Fruit fly (Drosophila melanogaster) whole organism, embryonic: ENCODE data around the gene Ostgamma.

Experiments used
- Blimp-1 ChIP-seq: fragments of 200-800 bp; sonication (Bioruptor generic); optimal IDR thresholded peaks from 3 replicates; lab custom pipeline; 2018; ENCODE audit warnings: missing biosample characterization, missing genetic modification characterization, mild to moderate bottlenecking, moderate library complexity, missing genetic modification reagents
- CG11085 ChIP-seq: fragments of 200-800 bp; sonication (Bioruptor generic); IDR thresholded peaks from 2 replicates; pipeline ENCODE4 v1.3.6; 2022; ENCODE audit warnings: missing biosample characterization, missing genetic modification characterization
- CG12219 ChIP-seq: fragments of 200-800 bp; sonication (Bioruptor generic); optimal IDR thresholded peaks from 3 replicates; lab custom pipeline; 2018; ENCODE audit warnings: missing biosample characterization, mild to moderate bottlenecking, missing genetic modification characterization
- CG15514 ChIP-seq: fragments of 200-800 bp; sonication (Bioruptor generic); optimal IDR thresholded peaks from 3 replicates; lab custom pipeline; 2017; ENCODE audit warnings: missing biosample characterization, missing genetic modification characterization, mild to moderate bottlenecking, moderate library complexity, missing genetic modification reagents
- CG17186 ChIP-seq: fragments of 200-800 bp; sonication (Bioruptor generic); optimal IDR thresholded peaks from 3 replicates; lab custom pipeline; 2017; ENCODE audit warnings: missing biosample characterization, missing genetic modification reagents, missing genetic modification characterization
- CG17328 ChIP-seq: fragments of 200-800 bp; sonication (Bioruptor generic); IDR thresholded peaks from 2 replicates; pipeline ENCODE4 v1.3.6; 2022; ENCODE audit warnings: missing biosample characterization, missing genetic modification characterization
- CG17361 ChIP-seq: fragments of 200-800 bp; sonication (Bioruptor generic); IDR thresholded peaks from 3 replicates; pipeline ENCODE4 v1.3.6; 2022; ENCODE audit warnings: missing biosample characterization, missing genetic modification characterization
- CG2120 ChIP-seq: fragments of 200-800 bp; sonication (Bioruptor generic); optimal IDR thresholded peaks from 3 replicates; lab custom pipeline; 2016; ENCODE audit warnings: missing biosample characterization, missing genetic modification characterization
- CG3281 ChIP-seq: fragments of 200-800 bp; sonication (Bioruptor generic); optimal IDR thresholded peaks from 3 replicates; lab custom pipeline; 2017; ENCODE audit warnings: missing biosample characterization, mild to moderate bottlenecking, missing genetic modification characterization
- CG3407 ChIP-seq: fragments of 200-800 bp; sonication (Bioruptor generic); optimal IDR thresholded peaks from 2 replicates; lab custom pipeline; 2018; ENCODE audit warnings: missing biosample characterization, mild to moderate bottlenecking, missing genetic modification characterization
- CG34376 ChIP-seq: fragments of 200-800 bp; sonication (Bioruptor generic); optimal IDR thresholded peaks from 2 replicates; lab custom pipeline; 2018; ENCODE audit warnings: missing biosample characterization, mild to moderate bottlenecking, missing genetic modification characterization
- CG4404 ChIP-seq: fragments of 200-800 bp; sonication (Bioruptor generic); IDR thresholded peaks from 2 replicates; pipeline ENCODE4 v1.3.6; 2022; ENCODE audit warnings: missing biosample characterization, missing genetic modification characterization
- CG6654 ChIP-seq: fragments of 200-800 bp; sonication (Bioruptor generic); optimal IDR thresholded peaks from 2 replicates; lab custom pipeline; 2017; ENCODE audit warnings: missing biosample characterization, mild to moderate bottlenecking, missing genetic modification characterization
- CG7372 ChIP-seq: fragments of 200-800 bp; sonication (Bioruptor generic); IDR thresholded peaks from 2 replicates; pipeline ENCODE4 v1.3.6; 2022; ENCODE audit warnings: missing biosample characterization, missing genetic modification characterization
- CG7786 ChIP-seq: fragments of 200-800 bp; sonication (Bioruptor generic); optimal IDR thresholded peaks from 2 replicates; lab custom pipeline; 2016; ENCODE audit warnings: missing biosample characterization, missing genetic modification characterization
- Med ChIP-seq: fragments of 200-800 bp; sonication (Bioruptor generic); peaks from one replicate; lab custom pipeline; 2016; ENCODE audit warnings: missing biosample characterization, missing genetic modification characterization, mild to moderate bottlenecking, inconsistent platforms, moderate library complexity
- NK7.1 ChIP-seq: fragments of 200-800 bp; sonication (Bioruptor generic); optimal IDR thresholded peaks from 3 replicates; lab custom pipeline; 2016; ENCODE audit warnings: missing biosample characterization, missing genetic modification characterization
- Nf-YC ChIP-seq: fragments of 200-800 bp; optimal IDR thresholded peaks from 3 replicates; lab custom pipeline; 2019; ENCODE audit warnings: missing biosample characterization, mild to moderate bottlenecking, missing genetic modification characterization, moderate library complexity
- NfI ChIP-seq: fragments of 200-800 bp; sonication (Bioruptor generic); optimal IDR thresholded peaks from 3 replicates; lab custom pipeline; 2018; ENCODE audit warnings: missing biosample characterization, mild to moderate bottlenecking, missing genetic modification characterization, moderate library complexity
- PHDP ChIP-seq: fragments of 200-800 bp; sonication (Bioruptor generic); optimal IDR thresholded peaks from 3 replicates; lab custom pipeline; 2018; ENCODE audit warnings: missing biosample characterization, mild to moderate bottlenecking, missing genetic modification characterization, moderate library complexity
- Sox100B ChIP-seq: fragments of 200-800 bp; sonication (Bioruptor generic); optimal IDR thresholded peaks from 3 replicates; lab custom pipeline; 2018; ENCODE audit warnings: missing biosample characterization, mild to moderate bottlenecking, missing genetic modification characterization
- Vsx1 ChIP-seq: fragments of 200-800 bp; sonication (Bioruptor generic); optimal IDR thresholded peaks from 2 replicates; lab custom pipeline; 2017; ENCODE audit warnings: missing biosample characterization, mild to moderate bottlenecking, missing genetic modification characterization, missing genetic modification reagents
- bigmax ChIP-seq: fragments of 200-800 bp; sonication (Bioruptor generic); optimal IDR thresholded peaks from 2 replicates; lab custom pipeline; 2018; ENCODE audit warnings: missing biosample characterization, mild to moderate bottlenecking, missing genetic modification characterization
- bsh ChIP-seq, 2 experiments: fragments of 200-800 bp; sonication (Bioruptor generic); optimal IDR thresholded peaks; 2 replicates each; lab custom pipeline; 2017 to 2018; ENCODE audit warnings: mild to moderate bottlenecking in 2 of 2, missing biosample characterization in 2 of 2, missing genetic modification characterization in 2 of 2, moderate library complexity in 1 of 2
- crp ChIP-seq, 2 experiments: fragments of 200-800 bp; sonication (Bioruptor generic); optimal IDR thresholded peaks; 2 replicates in 1 of 2; 3 replicates in 1 of 2; lab custom pipeline; 2017; ENCODE audit warnings: missing biosample characterization in 2 of 2, missing genetic modification characterization in 2 of 2, mild to moderate bottlenecking in 1 of 2, moderate library complexity in 1 of 2
- dan ChIP-seq: fragments of 200-800 bp; sonication (Bioruptor generic); IDR thresholded peaks from 2 replicates; pipeline ENCODE4 v1.3.6; 2022; ENCODE audit warnings: missing biosample characterization, missing genetic modification characterization
- dimm ChIP-seq: fragments of 200-800 bp; sonication (Bioruptor generic); IDR thresholded peaks from 2 replicates; pipeline ENCODE4 v1.3.6; 2022; ENCODE audit warnings: missing biosample characterization, missing genetic modification characterization
- dpn ChIP-seq, 2 experiments: fragments of 200-800 bp; sonication (Bioruptor generic); optimal IDR thresholded peaks; 3 replicates each; lab custom pipeline; 2016; ENCODE audit warnings: missing biosample characterization in 2 of 2, missing genetic modification characterization in 2 of 2
- esg ChIP-seq: fragments of 200-800 bp; sonication (Bioruptor generic); conservative IDR thresholded peaks from 2 replicates; pipeline ENCODE4 v1.3.6; 2022; ENCODE audit warnings: missing biosample characterization, missing genetic modification characterization
- fd3F ChIP-seq: fragments of 200-800 bp; sonication (Bioruptor generic); optimal IDR thresholded peaks from 2 replicates; lab custom pipeline; 2018; ENCODE audit warnings: missing biosample characterization, mild to moderate bottlenecking, missing genetic modification characterization, moderate library complexity
- fu2 ChIP-seq: fragments of 200-800 bp; sonication (Bioruptor generic); optimal IDR thresholded peaks from 2 replicates; lab custom pipeline; 2016; ENCODE audit warnings: missing biosample characterization, missing genetic modification characterization
- hb ChIP-seq: fragments of 200-800 bp; sonication (Bioruptor generic); IDR thresholded peaks from 3 replicates; pipeline ENCODE4 v1.3.6; 2022; ENCODE audit warnings: missing biosample characterization, missing genetic modification characterization; ENCODE audit not compliant: partially characterized antibody
- inv ChIP-seq: fragments of 200-800 bp; sonication (Bioruptor generic); IDR thresholded peaks from 2 replicates; pipeline ENCODE4 v1.3.6; 2022; ENCODE audit warnings: missing biosample characterization, missing genetic modification characterization; ENCODE audit not compliant: partially characterized antibody
- lbe ChIP-seq: fragments of 200-800 bp; sonication (Bioruptor generic); optimal IDR thresholded peaks from 2 replicates; lab custom pipeline; 2016; ENCODE audit warnings: missing biosample characterization, mild to moderate bottlenecking, missing genetic modification characterization
- lola ChIP-seq, 3 experiments: fragments of >200 bp in 2 of 3; fragments of 200-800 bp in 1 of 3; sonication (Bioruptor generic) in 1 of 3; optimal IDR thresholded peaks; 2 replicates each; lab custom pipeline; 2017 to 2019; ENCODE audit warnings: missing biosample characterization in 3 of 3, missing genetic modification characterization in 3 of 3, mild to moderate bottlenecking in 1 of 3, moderate library complexity in 1 of 3
- luna ChIP-seq: fragments of 200-800 bp; sonication (Bioruptor generic); optimal IDR thresholded peaks from 2 replicates; lab custom pipeline; 2016; ENCODE audit warnings: missing biosample characterization, missing genetic modification characterization
- pnt ChIP-seq: fragments of 200-800 bp; sonication (Bioruptor generic); optimal IDR thresholded peaks from 3 replicates; lab custom pipeline; 2016; ENCODE audit warnings: missing biosample characterization, missing genetic modification characterization
- tgo ChIP-seq: fragments of 200-800 bp; sonication (Bioruptor generic); IDR thresholded peaks from 3 replicates; pipeline ENCODE4 v1.3.6; 2022; ENCODE audit warnings: missing biosample characterization, missing genetic modification characterization
- tin ChIP-seq: fragments of 200-800 bp; sonication (Bioruptor generic); optimal IDR thresholded peaks from 3 replicates; lab custom pipeline; 2016; ENCODE audit warnings: missing biosample characterization, missing genetic modification characterization
- tna ChIP-seq: fragments of 200-800 bp; sonication (Bioruptor generic); IDR thresholded peaks from 2 replicates; pipeline ENCODE4 v1.3.6; 2022; ENCODE audit warnings: missing biosample characterization, missing genetic modification characterization; ENCODE audit not compliant: partially characterized antibody
- zfh2 ChIP-seq: fragments of 200-800 bp; sonication (Bioruptor generic); optimal IDR thresholded peaks from 2 replicates; lab custom pipeline; 2016; ENCODE audit warnings: missing biosample characterization, missing genetic modification characterization

The Ostgamma gene

DNA sequence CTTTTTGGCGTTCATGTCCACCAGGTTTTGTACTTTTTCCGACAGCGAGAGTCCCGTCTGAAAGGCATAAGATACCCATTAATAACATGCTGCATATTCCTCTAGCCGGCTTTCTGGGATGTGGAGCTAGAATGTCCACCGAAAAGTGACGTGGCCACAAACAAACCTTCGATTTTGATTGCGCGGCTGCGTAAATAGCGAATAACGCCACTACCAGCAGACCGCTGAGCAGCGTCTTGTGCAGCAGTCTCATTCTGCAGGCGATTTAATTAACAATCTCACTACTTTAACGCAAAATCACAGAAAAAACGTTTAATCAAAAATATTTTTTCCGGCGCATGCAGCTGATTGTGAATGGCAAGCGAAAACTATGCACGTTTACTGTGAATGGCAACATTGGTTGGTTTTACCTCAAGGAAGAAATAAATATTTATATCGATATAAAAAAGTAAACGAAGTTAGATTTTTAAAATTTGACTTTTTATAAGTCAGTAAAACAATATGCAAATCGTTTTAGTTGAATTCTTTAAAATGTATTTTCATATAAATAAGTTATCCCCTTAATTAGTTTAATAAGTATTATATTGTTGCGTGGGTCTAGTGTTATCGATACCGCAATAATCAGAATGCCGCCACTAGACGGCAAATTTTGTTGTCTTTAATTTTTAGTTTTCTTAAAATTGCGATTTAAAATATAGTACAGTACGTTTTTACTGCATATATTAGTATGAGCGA lies at the start of gene Ostgamma, which contains the start of gene Mettl14 (continued):
- TF ChIP-seq CG17361, result peak; percentile 36; the same call in 1 of the 3 replicates
- no peak for TF ChIP-seq bigmax (GFP tag; lab: Kevin White, UChicago)
- no peak for TF ChIP-seq CG7786 (GFP tag; lab: Kevin White, UChicago)
- TF ChIP-seq Blimp-1 (GFP tag; lab: Kevin White, UChicago), result no peak
- TF ChIP-seq tin (GFP tag; lab: Kevin White, UChicago), result peak; percentile 7
- no peak for TF ChIP-seq fd3F
- no peak for TF ChIP-seq dpn (GFP tag; optimal IDR thresholded peaks at IDR 0.05; lab: Kevin White, UChicago)
- TF ChIP-seq dimm, result no peak
- TF ChIP-seq CG4404, result no peak
- TF ChIP-seq Vsx1 (GFP tag; lab: Kevin White, UChicago), result no peak
- TF ChIP-seq pnt (GFP tag; lab: Kevin White, UChicago), result no peak
- TF ChIP-seq tna, result 0 out of 2 replicates have a peak, but pooled peaks have one; percentile 5
- no peak for TF ChIP-seq CG6654 (GFP tag; lab: Kevin White, UChicago)
- no peak for TF ChIP-seq CG17186 (GFP tag; lab: Kevin White, UChicago)
- no peak for TF ChIP-seq NfI (GFP tag; lab: Kevin White, UChicago)
- no peak for TF ChIP-seq NK7.1 (GFP tag; lab: Kevin White, UChicago)
- peak in 1 of 3 experiments; percentile 31 for TF ChIP-seq lola (GFP tag; optimal IDR thresholded peaks at IDR 0.05; lab: Kevin White, UChicago)
- TF ChIP-seq fu2 (GFP tag; lab: Kevin White, UChicago), result no peak
- TF ChIP-seq hb (GFP tag; lab: Robert Waterston, UW), result no peak
- TF ChIP-seq esg (GFP tag; lab: Robert Waterston, UW), result no peak
- peak; percentile 42 for TF ChIP-seq Nf-YC (tag; lab: Kevin White, UChicago)
- no peak for TF ChIP-seq zfh2 (GFP tag; lab: Kevin White, UChicago)
- no peak for TF ChIP-seq CG3407 (GFP tag; lab: Kevin White, UChicago)
- no peak for TF ChIP-seq CG15514
- no peak for TF ChIP-seq CG11085 (GFP tag; lab: Robert Waterston, UW)
- no peak for TF ChIP-seq CG12219 (GFP tag; lab: Kevin White, UChicago)
- no peak for TF ChIP-seq CG7372 (GFP tag; lab: Robert Waterston, UW)
- TF ChIP-seq CG2120 (GFP tag; lab: Kevin White, UChicago), result peak; percentile 34
- peak in 1 of 2 experiments; percentile 65 for TF ChIP-seq crp (GFP tag; optimal IDR thresholded peaks at IDR 0.05; lab: Kevin White, UChicago)
- no peak for TF ChIP-seq CG34376 (GFP tag; lab: Kevin White, UChicago)
- no peak for TF ChIP-seq bsh (GFP tag; optimal IDR thresholded peaks at IDR 0.05; lab: Kevin White, UChicago)
- no peak for TF ChIP-seq dan (GFP tag; lab: Robert Waterston, UW)
- TF ChIP-seq CG17328 (GFP tag; lab: Robert Waterston, UW), result no peak
- no peak for TF ChIP-seq luna
- peak; percentile 16 for TF ChIP-seq PHDP (tag; lab: Kevin White, UChicago)
- no peak for TF ChIP-seq CG3281 (GFP tag; lab: Kevin White, UChicago)
- no peak for TF ChIP-seq tgo (GFP tag; lab: Robert Waterston, UW)
- TF ChIP-seq lbe, result peak; percentile 44
- TF ChIP-seq Sox100B (GFP tag; lab: Kevin White, UChicago), result no peak
- TF ChIP-seq inv (GFP tag; lab: Robert Waterston, UW), result no peak; the same call in none of the 2 replicates
- TF ChIP-seq Med (GFP tag; lab: Kevin White, UChicago), result peak; percentile 25
